Worm (Caenorhabditis elegans): Measurements from ENCODE around the gene nlp-46.

Gene nlp-46

DNA sequence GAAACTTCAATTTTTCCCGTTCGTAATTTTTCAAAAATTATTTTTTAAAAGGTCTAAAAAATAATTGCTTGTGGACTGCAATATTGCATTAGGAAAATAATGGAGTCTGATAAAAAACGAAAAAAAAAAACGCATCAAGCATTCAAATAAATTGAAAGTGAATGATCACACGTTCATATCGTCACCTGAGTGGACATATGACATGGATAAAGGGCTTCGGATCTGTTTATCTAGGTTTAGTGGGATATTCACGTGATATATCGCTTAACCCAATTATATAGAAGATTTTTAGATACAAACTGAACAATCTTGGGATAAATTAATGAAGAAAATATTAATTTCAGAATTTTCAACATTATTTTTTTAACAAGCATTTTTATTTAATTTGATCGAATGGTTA, 44.7 kb upstream of the nlp-46 start:
- TF ChIP-seq mxl-1 (tag; optimal IDR thresholded peaks at IDR 0.05) (no peak), lin-35 (GFP tag; optimal IDR thresholded peaks at IDR 0.05) (no peak), snpc-4 (GFP tag; optimal IDR thresholded peaks at IDR 0.05) (no peak), snpc-4 (tag; optimal IDR thresholded peaks at IDR 0.05) (no peak), egl-18 (GFP tag; IDR thresholded peaks at IDR 0.05) (no peak)

DNA sequence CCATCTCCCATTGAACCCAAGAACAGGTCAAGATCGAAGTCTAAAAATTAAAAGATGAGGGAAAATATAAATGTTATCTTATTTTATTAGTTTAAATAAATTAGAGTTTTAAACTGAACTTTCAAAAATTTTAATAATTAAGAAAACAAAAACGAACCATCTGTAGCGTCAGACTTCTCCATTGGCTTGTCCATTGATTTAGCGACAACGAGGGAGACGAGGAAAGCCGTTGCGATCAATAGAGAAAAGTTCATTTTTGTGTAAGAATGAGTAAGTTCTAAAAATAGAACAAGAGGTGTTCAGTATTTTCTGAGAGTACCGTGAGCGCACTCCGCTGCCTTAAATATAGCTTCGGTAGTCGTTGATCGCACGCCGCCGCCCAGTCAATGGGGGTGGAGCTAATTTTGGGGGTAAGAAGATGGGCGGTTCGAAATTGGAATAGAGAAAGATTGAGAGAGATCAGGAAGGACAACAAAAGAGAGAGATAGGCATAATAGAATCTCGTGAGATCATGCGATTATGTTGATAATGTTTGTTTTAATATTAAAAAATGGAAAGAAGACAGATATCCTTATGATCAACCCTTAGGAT, 44.0 kb upstream of the nlp-46 start, which contains the start of gene F45D3.3:
F45D3.3 (minus strand) TSS at position 350 of the 591 bp plus-strand sequence.
- no peak for TF ChIP-seq K11D2.4 (GFP tag; IDR thresholded peaks at IDR 0.05)
- no peak for TF ChIP-seq ceh-100 (GFP tag; IDR thresholded peaks at IDR 0.05)
- TF ChIP-seq ztf-26 (tag; optimal IDR thresholded peaks at IDR 0.05): no peak
- TF ChIP-seq pbrm-1 (GFP tag; IDR thresholded peaks at IDR 0.05): no peak
- peak; percentile 61 for TF ChIP-seq ama-1 (optimal IDR thresholded peaks at IDR 0.05)
- no peak for TF ChIP-seq ama-1 (GFP tag; optimal IDR thresholded peaks at IDR 0.05)
- no peak for TF ChIP-seq tbp1 (GFP tag; optimal IDR thresholded peaks at IDR 0.05)
- no peak for TF ChIP-seq hrde-1 (tag; optimal IDR thresholded peaks at IDR 0.05; ENCODE audit: borderline replicate concordance)
- TF ChIP-seq lin-26 (GFP tag; IDR thresholded peaks at IDR 0.05): peak; percentile 39; the same call in 1 of the 2 replicates
- TF ChIP-seq egrh-3 (GFP tag; IDR thresholded peaks at IDR 0.05): no peak
- no peak for TF ChIP-seq dpl-1 (GFP tag; optimal IDR thresholded peaks at IDR 0.05)
- no peak for TF ChIP-seq T26A5.8 (tag; optimal IDR thresholded peaks at IDR 0.05)

DNA sequence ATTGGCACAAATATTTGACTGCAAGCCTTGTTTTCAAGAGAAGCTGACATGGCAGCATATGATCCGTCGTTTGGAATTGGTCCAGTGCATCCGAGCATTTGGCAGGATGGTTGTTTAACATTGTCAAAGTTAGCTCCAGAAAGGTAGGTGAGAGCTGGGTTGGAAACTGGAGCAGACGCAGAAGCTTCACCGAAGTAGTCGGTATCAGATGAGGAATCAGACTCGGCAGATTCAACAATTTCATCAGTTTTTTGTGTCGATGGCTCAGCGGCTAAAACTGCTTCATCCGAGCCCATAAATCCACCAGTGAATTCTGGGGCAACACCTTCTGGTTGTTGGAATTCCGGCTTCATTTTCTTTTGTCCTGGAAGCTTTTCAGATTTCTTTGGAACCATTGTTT, 43.5 kb upstream of the nlp-46 start:
- TF ChIP-seq athp-1 (tag; optimal IDR thresholded peaks at IDR 0.05): no peak
- peak; percentile 5 for TF ChIP-seq chd-7 (tag; optimal IDR thresholded peaks at IDR 0.05)
- peak; percentile 81 for TF ChIP-seq ama-1 (optimal IDR thresholded peaks at IDR 0.05)
- no peak for TF ChIP-seq ama-1 (GFP tag; optimal IDR thresholded peaks at IDR 0.05)
- 0 out of 2 replicates have a peak, but pooled peaks have one; percentile 15 for TF ChIP-seq mcd-1 (GFP tag; IDR thresholded peaks at IDR 0.05)
- TF ChIP-seq hsf-1 (GFP tag; IDR thresholded peaks at IDR 0.05): no peak
- no peak for TF ChIP-seq nhr-120 (GFP tag; IDR thresholded peaks at IDR 0.05)
- no peak for TF ChIP-seq cebp-2 (GFP tag; IDR thresholded peaks at IDR 0.05)
- TF ChIP-seq ztf-18 (tag; optimal IDR thresholded peaks at IDR 0.05): no peak
- no peak for TF ChIP-seq T07F8.4 (tag; optimal IDR thresholded peaks at IDR 0.05)

DNA sequence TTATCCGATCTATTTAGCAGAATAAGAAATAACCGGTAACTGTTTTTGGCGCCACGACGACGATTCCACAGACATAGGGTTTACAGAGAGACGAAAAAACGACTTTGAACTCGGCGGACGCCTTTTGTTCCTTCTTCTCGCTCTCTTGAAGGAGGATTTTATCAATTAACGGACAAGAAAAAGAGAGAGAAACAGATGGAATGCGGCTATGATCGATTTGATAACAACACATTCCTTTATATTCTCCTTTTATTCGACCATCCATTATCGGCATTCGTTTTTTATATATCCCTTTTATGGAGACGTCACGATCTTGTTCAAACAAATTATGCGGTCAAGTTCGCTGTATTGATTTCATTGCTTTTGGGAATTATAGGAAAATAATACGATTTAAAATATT, 42.7 kb upstream of the nlp-46 start:
- peak; percentile 18 for TF ChIP-seq ztf-26 (tag; optimal IDR thresholded peaks at IDR 0.05)
- TF ChIP-seq cebp-1 (GFP tag; IDR thresholded peaks at IDR 0.05): no peak
- TF ChIP-seq cebp-1 (tag; optimal IDR thresholded peaks at IDR 0.05): no peak
- TF ChIP-seq lin-35 (GFP tag; optimal IDR thresholded peaks at IDR 0.05): no peak
- TF ChIP-seq nfyb-1 (GFP tag; IDR thresholded peaks at IDR 0.05): peak; percentile 59; the same call in 1 of the 2 replicates
- TF ChIP-seq sea-2 (GFP tag; IDR thresholded peaks at IDR 0.05): no peak
- TF ChIP-seq madf-6 (GFP tag; IDR thresholded peaks at IDR 0.05): no peak
- TF ChIP-seq hsf-1 (GFP tag; IDR thresholded peaks at IDR 0.05): no peak
- TF ChIP-seq F22D6.2 (tag; optimal IDR thresholded peaks at IDR 0.05): no peak
- TF ChIP-seq rcor-1 (GFP tag; IDR thresholded peaks at IDR 0.05): peak; percentile 10; the same call in 1 of the 2 replicates
- no peak for TF ChIP-seq rec-8 (tag; optimal IDR thresholded peaks at IDR 0.05)
- TF ChIP-seq cebp-2 (GFP tag; IDR thresholded peaks at IDR 0.05): no peak
- TF ChIP-seq him-1 (tag; optimal IDR thresholded peaks at IDR 0.05): no peak
- peak; percentile 73 for TF ChIP-seq ama-1 (optimal IDR thresholded peaks at IDR 0.05)
- no peak for TF ChIP-seq ama-1 (GFP tag; optimal IDR thresholded peaks at IDR 0.05)
- no peak for TF ChIP-seq fkh-3 (tag; optimal IDR thresholded peaks at IDR 0.05)
- TF ChIP-seq snpc-1.3 (tag; optimal IDR thresholded peaks at IDR 0.05; ENCODE audit: insufficient read depth): no peak
